Worm (Caenorhabditis elegans): ENCODE data around the gene F53B3.3.

The F53B3.3 gene

ce11 chrX:2885318-2885908, 14.5 kb upstream of the F53B3.3 start, which contains the start of gene vang-1:
vang-1 (plus strand) TSS chrX:2885858.
- TF ChIP-seq ztf-6 (GFP tag; IDR thresholded peaks at IDR 0.05) = 0 out of 2 replicates have a peak, but pooled peaks have one; percentile 41
- no peak for TF ChIP-seq ets-4 (GFP tag; optimal IDR thresholded peaks at IDR 0.05)
- TF ChIP-seq zfh-2 (GFP tag; conservative IDR thresholded peaks at IDR 0.05) = peak; percentile 82
- no peak for TF ChIP-seq rcor-1 (GFP tag; IDR thresholded peaks at IDR 0.05)
- TF ChIP-seq chd-7 (tag; optimal IDR thresholded peaks at IDR 0.05) = no peak
- no peak for TF ChIP-seq pbrm-1 (GFP tag; IDR thresholded peaks at IDR 0.05)
- no peak for TF ChIP-seq rpc-1 (optimal IDR thresholded peaks at IDR 0.05)
- TF ChIP-seq rpc-1 (tag; optimal IDR thresholded peaks at IDR 0.05) = no peak
- TF ChIP-seq lsl-1 (GFP tag; optimal IDR thresholded peaks at IDR 0.05) = no peak
- TF ChIP-seq Y56A3A.18 (GFP tag; IDR thresholded peaks at IDR 0.05) = peak; percentile 55; the same call in 1 of the 2 replicates
- no peak for TF ChIP-seq Y67H2A.10 (GFP tag; conservative IDR thresholded peaks at IDR 0.05)
- TF ChIP-seq ztf-28 (GFP tag; IDR thresholded peaks at IDR 0.05) = no peak

- TF ChIP-seq bed-2 (GFP tag; IDR thresholded peaks at IDR 0.05) (0 out of 2 replicates have a peak, but pooled peaks have one; percentile 51), mxl-1 (tag; optimal IDR thresholded peaks at IDR 0.05) (no peak), egrh-3 (GFP tag; IDR thresholded peaks at IDR 0.05) (peak; percentile 60; the same call in 1 of the 2 replicates), K12H6.12 (tag; optimal IDR thresholded peaks at IDR 0.05) (no peak), egl-44 (GFP tag; IDR thresholded peaks at IDR 0.05) (0 out of 2 replicates have a peak, but pooled peaks have one; percentile 15), B0336.3 (GFP tag; IDR thresholded peaks at IDR 0.05) (no peak), lag-1 (GFP tag; IDR thresholded peaks at IDR 0.05) (0 out of 2 replicates have a peak, but pooled peaks have one; percentile 48), zfh-2 (GFP tag; conservative IDR thresholded peaks at IDR 0.05) (peak; percentile 81)
Observed at ce11 chrX:2879529-2880265, 8.8 kb upstream of the F53B3.3 start, which contains the start of gene F53B3.5. F53B3.5 (minus strand) TSS chrX:2879579.

ce11 chrX:2877433-2877832, 6.5 kb upstream of the F53B3.3 start:
- no peak for TF ChIP-seq hmg-1.2 (GFP tag; IDR thresholded peaks at IDR 0.05)
- no peak for TF ChIP-seq F22D6.2 (tag; optimal IDR thresholded peaks at IDR 0.05)
- TF ChIP-seq K11D2.4 (GFP tag; IDR thresholded peaks at IDR 0.05) = no peak
- TF ChIP-seq B0019.2 (GFP tag; conservative IDR thresholded peaks at IDR 0.05) = no peak
- TF ChIP-seq F33H1.4 (GFP tag; IDR thresholded peaks at IDR 0.05) = no peak
- no peak for TF ChIP-seq lin-40 (tag; optimal IDR thresholded peaks at IDR 0.05)
- TF ChIP-seq dpl-1 (GFP tag; optimal IDR thresholded peaks at IDR 0.05) = no peak
- no peak for TF ChIP-seq die-1 (tag; optimal IDR thresholded peaks at IDR 0.05)
- no peak for TF ChIP-seq nhr-80 (tag; optimal IDR thresholded peaks at IDR 0.05)
- no peak for TF ChIP-seq ama-1 (optimal IDR thresholded peaks at IDR 0.05)
- no peak for TF ChIP-seq ama-1 (GFP tag; optimal IDR thresholded peaks at IDR 0.05)
- TF ChIP-seq F57C9.4 (tag; optimal IDR thresholded peaks at IDR 0.05) = no peak
- TF ChIP-seq snpc-1.1 (tag; optimal IDR thresholded peaks at IDR 0.05; ENCODE audit: insufficient read depth) = no peak
- TF ChIP-seq ceh-79 (tag; optimal IDR thresholded peaks at IDR 0.05) = no peak
- no peak for TF ChIP-seq sdz-38 (tag; optimal IDR thresholded peaks at IDR 0.05)
- no peak for TF ChIP-seq akir-1 (GFP tag; optimal IDR thresholded peaks at IDR 0.05)
- no peak for TF ChIP-seq hsf-1 (GFP tag; IDR thresholded peaks at IDR 0.05)
- no peak for TF ChIP-seq sptf-2 (GFP tag; optimal IDR thresholded peaks at IDR 0.05)
- TF ChIP-seq attf-5 (GFP tag; optimal IDR thresholded peaks at IDR 0.05) = no peak
- TF ChIP-seq ztf-6 (GFP tag; IDR thresholded peaks at IDR 0.05) = no peak
- TF ChIP-seq ztf-18 (tag; optimal IDR thresholded peaks at IDR 0.05) = no peak

Data from whole organism, young adult.